Worm (Caenorhabditis elegans) whole organism, L2 larva: Measurements from ENCODE around the gene fubl-3.

Experiments
- nhr-11 ChIP-seq: fragments of 150-350 bp; optimal IDR thresholded peaks from 2 replicates; lab custom pipeline; 2014; ENCODE audit warnings: missing biosample characterization, missing genetic modification characterization
- nhr-12 ChIP-seq: fragments of 150-350 bp; optimal IDR thresholded peaks from 2 replicates; lab custom pipeline; 2014; ENCODE audit warnings: missing biosample characterization, missing genetic modification characterization
- unc-62 ChIP-seq: fragments of 150-350 bp; optimal IDR thresholded peaks from 2 replicates; lab custom pipeline; 2014; ENCODE audit warnings: missing biosample characterization, missing genetic modification reagents, missing genetic modification characterization

- no peak for TF ChIP-seq unc-62 (GFP tag; lab: Kevin White, UChicago)
- TF ChIP-seq nhr-12 (tag; lab: Kevin White, UChicago), result no peak
- TF ChIP-seq nhr-11, result no peak
Measured at ce11 chrX:17386130-17386529, 48.1 kb upstream of the fubl-3 start.
